Worm (Caenorhabditis elegans) whole organism, young adult: ENCODE data around the gene R107.2.
A peak's percentile ranks its signal among the peaks of the same experiment; 100 is the strongest.

ENCODE experiments used
- F10E7.11 ChIP-seq: sonication (generic microtip); optimal IDR thresholded peaks from 2 replicates; lab custom pipeline; 2017; ENCODE audit warnings: mild to moderate bottlenecking, missing genetic modification characterization, moderate library complexity, missing compliant biosample characterization
- F33H1.4 ChIP-seq: fragments of 200-800 bp; sonication (Bioruptor generic); IDR thresholded peaks from 2 replicates; pipeline ENCODE4 v1.3.6; 2022; ENCODE audit warnings: missing genetic modification reagents, missing genetic modification characterization, missing compliant biosample characterization
- F57C9.4 ChIP-seq: sonication (generic microtip); optimal IDR thresholded peaks from 2 replicates; lab custom pipeline; 2017; ENCODE audit warnings: mild to moderate bottlenecking, missing genetic modification characterization, missing compliant biosample characterization
- T07F8.4 ChIP-seq: sonication (generic microtip); optimal IDR thresholded peaks from 2 replicates; lab custom pipeline; 2016; ENCODE audit warnings: mild to moderate bottlenecking, missing genetic modification characterization, moderate library complexity, missing compliant biosample characterization
- Y53F4B.3 ChIP-seq: fragments of 200-800 bp; sonication (Bioruptor generic); IDR thresholded peaks from 2 replicates; pipeline ENCODE4 v1.3.6; 2022; ENCODE audit warnings: missing genetic modification reagents, missing genetic modification characterization, missing compliant biosample characterization
- Y79H2A.3 ChIP-seq: fragments of 200-800 bp; sonication (Bioruptor generic); conservative IDR thresholded peaks from 2 replicates; pipeline ENCODE4 v1.3.6; 2022; ENCODE audit warnings: missing genetic modification reagents, missing genetic modification characterization, missing compliant biosample characterization
- Y95B8A.8 ChIP-seq: fragments of 200-800 bp; sonication (Bioruptor generic); IDR thresholded peaks from 2 replicates; pipeline ENCODE4 v1.3.6; 2022; ENCODE audit warnings: missing genetic modification reagents, missing genetic modification characterization, missing compliant biosample characterization
- aptf-3 ChIP-seq: fragments of 200-800 bp; sonication (Bioruptor generic); IDR thresholded peaks from 2 replicates; pipeline ENCODE4 v1.3.6; 2022; ENCODE audit warnings: missing genetic modification characterization, missing compliant biosample characterization
- atf-7 ChIP-seq: sonication (generic microtip); optimal IDR thresholded peaks from 2 replicates; lab custom pipeline; 2017; ENCODE audit warnings: mild to moderate bottlenecking, missing genetic modification characterization, missing compliant biosample characterization
- athp-1 ChIP-seq: sonication (generic microtip); optimal IDR thresholded peaks from 2 replicates; lab custom pipeline; 2017; ENCODE audit warnings: mild to moderate bottlenecking, missing genetic modification characterization, missing compliant biosample characterization
- bed-1 ChIP-seq: fragments of 200-800 bp; sonication (Bioruptor generic); IDR thresholded peaks from 2 replicates; pipeline ENCODE4 v1.3.6; 2022; ENCODE audit warnings: missing genetic modification reagents, missing genetic modification characterization, missing compliant biosample characterization
- ceh-27 ChIP-seq: fragments of 200-800 bp; sonication (Bioruptor generic); optimal IDR thresholded peaks from 2 replicates; lab custom pipeline; 2018; ENCODE audit warnings: mild to moderate bottlenecking, missing genetic modification characterization, moderate library complexity, missing compliant biosample characterization
- ceh-79 ChIP-seq: sonication (generic microtip); optimal IDR thresholded peaks from 2 replicates; lab custom pipeline; 2017; ENCODE audit warnings: mild to moderate bottlenecking, missing genetic modification characterization, missing compliant biosample characterization
- ceh-91 ChIP-seq: fragments of 200-800 bp; sonication (Bioruptor generic); IDR thresholded peaks from 2 replicates; pipeline ENCODE4 v1.3.6; 2022; ENCODE audit warnings: missing genetic modification reagents, missing genetic modification characterization, missing compliant biosample characterization
- chd-7 ChIP-seq: sonication (generic microtip); optimal IDR thresholded peaks from 2 replicates; lab custom pipeline; 2016; ENCODE audit warnings: mild to moderate bottlenecking, missing genetic modification characterization, moderate library complexity, missing compliant biosample characterization
- egl-18 ChIP-seq: fragments of 200-800 bp; sonication (Bioruptor generic); IDR thresholded peaks from 2 replicates; pipeline ENCODE4 v1.3.6; 2022; ENCODE audit warnings: missing genetic modification reagents, missing genetic modification characterization, missing compliant biosample characterization
- egl-44 ChIP-seq: fragments of 200-800 bp; sonication (Bioruptor generic); IDR thresholded peaks from 2 replicates; pipeline ENCODE4 v1.3.6; 2022; ENCODE audit warnings: missing genetic modification reagents, missing genetic modification characterization, missing compliant biosample characterization
- gei-17 ChIP-seq: fragments of 200-800 bp; sonication (Bioruptor generic); optimal IDR thresholded peaks from 2 replicates; lab custom pipeline; 2018; ENCODE audit warnings: mild to moderate bottlenecking, missing genetic modification characterization, missing compliant biosample characterization
- hlh-12 ChIP-seq: sonication (generic microtip); optimal IDR thresholded peaks from 2 replicates; lab custom pipeline; 2016; ENCODE audit warnings: missing genetic modification characterization, missing compliant biosample characterization
- hmg-1.2 ChIP-seq: fragments of 200-800 bp; sonication (Bioruptor generic); IDR thresholded peaks from 2 replicates; pipeline ENCODE4 v1.3.6; 2022; ENCODE audit warnings: missing genetic modification reagents, missing genetic modification characterization, missing compliant biosample characterization
- hrde-1 ChIP-seq: sonication (generic microtip); optimal IDR thresholded peaks from 2 replicates; lab custom pipeline; 2016; ENCODE audit warnings: missing genetic modification characterization, mild to moderate bottlenecking, missing compliant biosample characterization, moderate library complexity, missing genotype, missing genetic modification reagents, borderline replicate concordance
- lag-1 ChIP-seq: fragments of 200-800 bp; sonication (Bioruptor generic); IDR thresholded peaks from 2 replicates; pipeline ENCODE4 v1.3.6; 2022; ENCODE audit warnings: missing genetic modification reagents, missing genetic modification characterization, missing compliant biosample characterization
- let-607 ChIP-seq, 2 experiments: fragments of 200-800 bp in 1 of 2; sonication (Bioruptor generic) in 1 of 2; sonication (generic microtip) in 1 of 2; optimal IDR thresholded peaks; 2 replicates each; lab custom pipeline; 2016 to 2018; ENCODE audit warnings: mild to moderate bottlenecking in 2 of 2, missing compliant biosample characterization in 2 of 2, missing genetic modification characterization in 2 of 2, moderate library complexity in 2 of 2, missing genotype in 1 of 2
- lin-35 ChIP-seq, 3 experiments: fragments of 150-350 bp in 2 of 3; sonication (generic microtip) in 1 of 3; optimal IDR thresholded peaks; 2 replicates each; lab custom pipeline; 2014 to 2018; ENCODE audit warnings: missing biosample characterization in 3 of 3, missing genetic modification characterization in 3 of 3, missing genetic modification reagents in 3 of 3
- madf-8 ChIP-seq: fragments of 200-800 bp; sonication (Bioruptor generic); conservative IDR thresholded peaks from 2 replicates; pipeline ENCODE4 v1.3.6; 2022; ENCODE audit warnings: missing genetic modification reagents, missing genetic modification characterization, missing compliant biosample characterization
- mcd-1 ChIP-seq: fragments of 200-800 bp; sonication (Bioruptor generic); IDR thresholded peaks from 2 replicates; pipeline ENCODE4 v1.3.6; 2022; ENCODE audit warnings: missing genetic modification reagents, missing genetic modification characterization, missing compliant biosample characterization
- nhr-90 ChIP-seq: sonication (generic microtip); optimal IDR thresholded peaks from 2 replicates; lab custom pipeline; 2016; ENCODE audit warnings: missing genotype, mild to moderate bottlenecking, missing genetic modification characterization, missing compliant biosample characterization
- pbrm-1 ChIP-seq: fragments of 200-800 bp; sonication (Bioruptor generic); IDR thresholded peaks from 2 replicates; pipeline ENCODE4 v1.3.6; 2022; ENCODE audit warnings: missing genetic modification reagents, missing genetic modification characterization, missing compliant biosample characterization
- snpc-3.4 ChIP-seq: sonication (generic microtip); optimal IDR thresholded peaks from 2 replicates; lab custom pipeline; 2017; ENCODE audit warnings: missing genetic modification characterization, mild to moderate bottlenecking, missing compliant biosample characterization, antibody characterized with exemption, moderate library complexity, missing genotype, missing genetic modification reagents
- tbp1 ChIP-seq: fragments of 200-800 bp; sonication (Bioruptor generic); optimal IDR thresholded peaks from 2 replicates; lab custom pipeline; 2018; ENCODE audit warnings: mild to moderate bottlenecking, missing genetic modification characterization, missing compliant biosample characterization
- tbx-9 ChIP-seq: sonication (generic microtip); optimal IDR thresholded peaks from 2 replicates; lab custom pipeline; 2016; ENCODE audit warnings: borderline replicate concordance, missing genetic modification characterization, inconsistent platforms, missing compliant biosample characterization
- zim-3 ChIP-seq: sonication (generic microtip); optimal IDR thresholded peaks from 2 replicates; lab custom pipeline; 2017; ENCODE audit warnings: mild to moderate bottlenecking, missing genetic modification characterization, moderate library complexity, missing compliant biosample characterization
- ztf-25 ChIP-seq: fragments of 200-800 bp; sonication (Bioruptor generic); IDR thresholded peaks from 2 replicates; pipeline ENCODE4 v1.3.6; 2022; ENCODE audit warnings: missing genetic modification reagents, missing genetic modification characterization, missing compliant biosample characterization
- ztf-3 ChIP-seq: fragments of 200-800 bp; sonication (Bioruptor generic); optimal IDR thresholded peaks from 2 replicates; lab custom pipeline; 2018; ENCODE audit warnings: mild to moderate bottlenecking, missing genetic modification characterization, missing compliant biosample characterization
- ztf-6 ChIP-seq: fragments of 200-800 bp; sonication (Bioruptor generic); IDR thresholded peaks from 2 replicates; pipeline ENCODE4 v1.3.6; 2022; ENCODE audit warnings: missing genetic modification reagents, missing genetic modification characterization, missing compliant biosample characterization

R107.2 gene

ce11 chrIII:9001491-9001890, 44.2 kb downstream of the R107.2 start (continued):
- TF ChIP-seq F33H1.4 (GFP tag; lab: Robert Waterston, UW) (peak; percentile 91), F10E7.11 (tag; lab: Kevin White, UChicago) (no peak), tbx-9 (tag; lab: Kevin White, UChicago) (no peak), pbrm-1 (GFP tag; lab: Robert Waterston, UW) (peak; percentile 18; the same call in 1 of the 2 replicates), egl-44 (GFP tag; lab: Robert Waterston, UW) (no peak), zim-3 (tag; lab: Kevin White, UChicago) (no peak), gei-17 (GFP tag; lab: Kevin White, UChicago) (no peak), let-607 (tag; optimal IDR thresholded peaks at IDR 0.05; lab: Kevin White, UChicago) (no peak), ceh-91 (GFP tag; lab: Robert Waterston, UW) (peak; percentile 63)

- no peak for TF ChIP-seq T07F8.4 (tag; lab: Kevin White, UChicago)
- TF ChIP-seq snpc-3.4 (tag; lab: Kevin White, UChicago) = peak; percentile 26
- no peak for TF ChIP-seq mcd-1 (GFP tag; lab: Robert Waterston, UW)
- TF ChIP-seq chd-7 (tag; lab: Kevin White, UChicago) = no peak
- TF ChIP-seq atf-7 (tag; lab: Kevin White, UChicago) = peak; percentile 9
- TF ChIP-seq ztf-25 (GFP tag; lab: Robert Waterston, UW) = no peak
- peak; percentile 3 for TF ChIP-seq hrde-1 (tag; lab: Kevin White, UChicago)
- TF ChIP-seq athp-1 = peak; percentile 11
- no peak for TF ChIP-seq Y53F4B.3 (GFP tag; lab: Robert Waterston, UW)
- no peak for TF ChIP-seq lag-1 (GFP tag; lab: Robert Waterston, UW)
- peak; percentile 3 for TF ChIP-seq tbp1 (GFP tag; lab: Kevin White, UChicago)
Observed at ce11 chrIII:8999508-8999907, 46.2 kb downstream of the R107.2 start, which contains the start of gene F59B2.3. Gene F59B2.3, minus strand, starts transcription at chrIII:8999766.

ce11 chrIII:8998884-8999283, 46.9 kb downstream of the R107.2 start:
- TF ChIP-seq madf-8 (GFP tag; lab: Robert Waterston, UW) (no peak), hmg-1.2 (GFP tag; lab: Robert Waterston, UW) (peak; percentile 19; the same call in 1 of the 2 replicates), aptf-3 (GFP tag; lab: Robert Waterston, UW) (no peak)
- TF ChIP-seq, all 124 proteins: peak for 1

ce11 chrIII:8997821-8998220, 47.9 kb downstream of the R107.2 start:
- TF ChIP-seq Y95B8A.8 (GFP tag; lab: Robert Waterston, UW) (no peak), mcd-1 (GFP tag; lab: Robert Waterston, UW) (no peak), egl-18 (GFP tag; lab: Robert Waterston, UW) (no peak), F57C9.4 (tag; lab: Kevin White, UChicago) (no peak), F10E7.11 (tag; lab: Kevin White, UChicago) (no peak), lin-35 (GFP tag; optimal IDR thresholded peaks at IDR 0.05; lab: Kevin White, UChicago) (no peak), nhr-90 (tag; lab: Kevin White, UChicago) (no peak)

- no peak for TF ChIP-seq ztf-6 (GFP tag; lab: Robert Waterston, UW)
- no peak for TF ChIP-seq ceh-91 (GFP tag; lab: Robert Waterston, UW)
- TF ChIP-seq Y79H2A.3 (GFP tag; lab: Robert Waterston, UW) = no peak
- no peak for TF ChIP-seq hlh-12 (tag; lab: Kevin White, UChicago)
- TF ChIP-seq egl-18 (GFP tag; lab: Robert Waterston, UW) = no peak
- no peak for TF ChIP-seq ztf-3 (GFP tag; lab: Kevin White, UChicago)
- TF ChIP-seq tbx-9 (tag; lab: Kevin White, UChicago) = no peak
- TF ChIP-seq athp-1 = no peak
- no peak for TF ChIP-seq ztf-25 (GFP tag; lab: Robert Waterston, UW)
- TF ChIP-seq bed-1 = no peak
- no peak for TF ChIP-seq ceh-27 (GFP tag; lab: Kevin White, UChicago)
- TF ChIP-seq ceh-79 (tag; lab: Kevin White, UChicago) = no peak
Observed at ce11 chrIII:8996686-8997085, 49.1 kb downstream of the R107.2 start, which contains the start of gene skat-1. Gene skat-1, minus strand, starts transcription at chrIII:8996786.
